Fruit fly (Drosophila melanogaster) whole organism, embryonic: ENCODE measurements around the gene Ppt1.

Experiments
- Abd-B ChIP-seq: fragments of 200-800 bp; sonication (Bioruptor generic); optimal IDR thresholded peaks from 2 replicates; lab custom pipeline; 2018; ENCODE audit warnings: missing biosample characterization, mild to moderate bottlenecking, missing genetic modification characterization, moderate library complexity
- BtbVII ChIP-seq: fragments of 200-800 bp; sonication (Bioruptor generic); optimal IDR thresholded peaks from 3 replicates; lab custom pipeline; 2017; ENCODE audit warnings: missing biosample characterization, mild to moderate bottlenecking, missing genetic modification characterization
- CG10543 ChIP-seq: fragments of 200-800 bp; sonication (Bioruptor generic); optimal IDR thresholded peaks from 3 replicates; lab custom pipeline; 2017; ENCODE audit warnings: missing biosample characterization, mild to moderate bottlenecking, missing genetic modification characterization, moderate library complexity
- CG12659 ChIP-seq: fragments of 200-800 bp; sonication (Bioruptor generic); optimal IDR thresholded peaks from 3 replicates; lab custom pipeline; 2017; ENCODE audit warnings: mild to moderate bottlenecking, missing biosample characterization, missing genetic modification reagents, missing genetic modification characterization
- CG13424 ChIP-seq: fragments of 200-800 bp; sonication (Bioruptor generic); optimal IDR thresholded peaks from 2 replicates; lab custom pipeline; 2019; ENCODE audit warnings: missing biosample characterization, mild to moderate bottlenecking, missing genetic modification characterization, moderate library complexity
- CG17361 ChIP-seq: fragments of 200-800 bp; sonication (Bioruptor generic); IDR thresholded peaks from 3 replicates; pipeline ENCODE4 v1.3.6; 2022; ENCODE audit warnings: missing biosample characterization, missing genetic modification characterization
- CG18011 ChIP-seq: fragments of 200-800 bp; sonication (Bioruptor generic); optimal IDR thresholded peaks from 2 replicates; lab custom pipeline; 2017; ENCODE audit warnings: missing biosample characterization, missing genetic modification characterization, mild to moderate bottlenecking, moderate library complexity, missing genotype
- CG30020 ChIP-seq: fragments of 200-800 bp; optimal IDR thresholded peaks from 2 replicates; lab custom pipeline; 2019; ENCODE audit warnings: missing biosample characterization, mild to moderate bottlenecking, missing genetic modification characterization, moderate library complexity
- CG30431 ChIP-seq: fragments of 200-800 bp; sonication (Bioruptor generic); optimal IDR thresholded peaks from 2 replicates; lab custom pipeline; 2017; ENCODE audit warnings: missing biosample characterization, missing genetic modification characterization
- CG3163 ChIP-seq: fragments of 200-800 bp; sonication (Bioruptor generic); optimal IDR thresholded peaks from 3 replicates; lab custom pipeline; 2016; ENCODE audit warnings: missing biosample characterization, missing genetic modification characterization
- CG32532 ChIP-seq: fragments of 200-800 bp; sonication (Bioruptor generic); IDR thresholded peaks from 2 replicates; pipeline ENCODE4 v1.3.6; 2022; ENCODE audit warnings: missing biosample characterization, missing genetic modification characterization
- CG34422 ChIP-seq: fragments of 200-800 bp; sonication (Bioruptor generic); IDR thresholded peaks from 3 replicates; pipeline ENCODE4 v1.3.6; 2022; ENCODE audit warnings: missing biosample characterization, missing genetic modification characterization
- CG3838 ChIP-seq: fragments of 200-800 bp; sonication (Bioruptor generic); optimal IDR thresholded peaks from 3 replicates; lab custom pipeline; 2016; ENCODE audit warnings: missing biosample characterization, missing genetic modification characterization
- CG4820 ChIP-seq: fragments of 200-800 bp; sonication (Bioruptor generic); optimal IDR thresholded peaks from 3 replicates; lab custom pipeline; 2016; ENCODE audit warnings: missing biosample characterization, missing genetic modification characterization
- CG6689 ChIP-seq: fragments of 200-800 bp; sonication (Bioruptor generic); IDR thresholded peaks from 2 replicates; pipeline ENCODE4 v1.3.6; 2022; ENCODE audit warnings: missing biosample characterization, missing genetic modification characterization
- CG6791 ChIP-seq: fragments of 200-800 bp; sonication (Bioruptor generic); IDR thresholded peaks from 3 replicates; pipeline ENCODE4 v1.3.6; 2022; ENCODE audit warnings: missing biosample characterization, missing genetic modification characterization; ENCODE audit not compliant: partially characterized antibody
- CG7556 ChIP-seq: fragments of 200-800 bp; sonication (Bioruptor generic); optimal IDR thresholded peaks from 2 replicates; lab custom pipeline; 2017; ENCODE audit warnings: missing biosample characterization, mild to moderate bottlenecking, missing genetic modification characterization
- CG7987 ChIP-seq: fragments of 200-800 bp; sonication (Bioruptor generic); optimal IDR thresholded peaks from 2 replicates; lab custom pipeline; 2018; ENCODE audit warnings: missing biosample characterization, mild to moderate bottlenecking, missing genetic modification characterization, moderate library complexity
- CG8478 ChIP-seq: fragments of >200 bp; optimal IDR thresholded peaks from 2 replicates; lab custom pipeline; 2018
- CoRest ChIP-seq: fragments of 200-800 bp; sonication (Bioruptor generic); optimal IDR thresholded peaks from 3 replicates; lab custom pipeline; 2018; ENCODE audit warnings: missing biosample characterization, mild to moderate bottlenecking, missing genetic modification characterization, moderate library complexity
- CrebB ChIP-seq: fragments of 200-800 bp; sonication (Bioruptor generic); optimal IDR thresholded peaks from 3 replicates; lab custom pipeline; 2018; ENCODE audit warnings: missing biosample characterization, mild to moderate bottlenecking, missing genetic modification characterization
- Eip74EF ChIP-seq, 2 experiments: fragments of 200-800 bp in 1 of 2; fragments of >200 bp in 1 of 2; sonication (Bioruptor generic) in 1 of 2; optimal IDR thresholded peaks; 2 replicates each; lab custom pipeline; 2017 to 2019; ENCODE audit warnings: missing biosample characterization in 2 of 2, missing genetic modification characterization in 2 of 2, mild to moderate bottlenecking in 1 of 2, moderate library complexity in 1 of 2
- H15 ChIP-seq: fragments of 200-800 bp; sonication (Bioruptor generic); IDR thresholded peaks from 3 replicates; pipeline ENCODE4 v1.3.6; 2022; ENCODE audit warnings: missing biosample characterization, missing genetic modification characterization
- Hand ChIP-seq: fragments of 200-800 bp; sonication (Bioruptor generic); optimal IDR thresholded peaks from 2 replicates; lab custom pipeline; 2017; ENCODE audit warnings: mild to moderate bottlenecking, missing biosample characterization, missing genetic modification reagents, missing genetic modification characterization
- Hr39 ChIP-seq: fragments of >200 bp; optimal IDR thresholded peaks from 2 replicates; lab custom pipeline; 2017
- Lim3 ChIP-seq: fragments of 200-800 bp; sonication (Bioruptor generic); IDR thresholded peaks from 2 replicates; pipeline ENCODE4 v1.3.6; 2022; ENCODE audit warnings: missing biosample characterization, missing genetic modification characterization
- Mad ChIP-seq: fragments of 200-800 bp; sonication (Bioruptor generic); optimal IDR thresholded peaks from 2 replicates; lab custom pipeline; 2016; ENCODE audit warnings: missing biosample characterization, missing genetic modification characterization
- Mes4 ChIP-seq: fragments of 200-800 bp; sonication (Bioruptor generic); optimal IDR thresholded peaks from 2 replicates; lab custom pipeline; 2016; ENCODE audit warnings: missing biosample characterization, missing genetic modification characterization
- Nf-YA ChIP-seq: fragments of 200-800 bp; sonication (Bioruptor generic); IDR thresholded peaks from 2 replicates; pipeline ENCODE4 v1.3.6; 2022; ENCODE audit warnings: missing biosample characterization, missing genetic modification characterization
- Oli ChIP-seq: fragments of 200-800 bp; sonication (Bioruptor generic); optimal IDR thresholded peaks from 2 replicates; lab custom pipeline; 2018; ENCODE audit warnings: missing biosample characterization, mild to moderate bottlenecking, missing genetic modification characterization, moderate library complexity
- PHDP ChIP-seq: fragments of 200-800 bp; sonication (Bioruptor generic); optimal IDR thresholded peaks from 3 replicates; lab custom pipeline; 2018; ENCODE audit warnings: missing biosample characterization, mild to moderate bottlenecking, missing genetic modification characterization, moderate library complexity
- Sox102F ChIP-seq: fragments of 200-800 bp; sonication (Bioruptor generic); optimal IDR thresholded peaks from 2 replicates; lab custom pipeline; 2018; ENCODE audit warnings: missing biosample characterization, mild to moderate bottlenecking, missing genetic modification characterization, moderate library complexity
- ab ChIP-seq: fragments of 200-800 bp; sonication (Bioruptor generic); optimal IDR thresholded peaks from 2 replicates; lab custom pipeline; 2016; ENCODE audit warnings: missing biosample characterization, missing genetic modification characterization
- az2 ChIP-seq: fragments of 200-800 bp; sonication (Bioruptor generic); optimal IDR thresholded peaks from 3 replicates; lab custom pipeline; 2016; ENCODE audit warnings: missing biosample characterization, missing genetic modification characterization
- cas ChIP-seq: fragments of 200-800 bp; sonication (Bioruptor generic); IDR thresholded peaks from 2 replicates; pipeline ENCODE4 v1.3.6; 2022; ENCODE audit warnings: missing biosample characterization, missing genetic modification characterization
- chif ChIP-seq, 2 experiments: fragments of 200-800 bp; sonication (Bioruptor generic); optimal IDR thresholded peaks; 3 replicates each; lab custom pipeline; 2016; ENCODE audit warnings: missing biosample characterization in 2 of 2, missing genetic modification characterization in 2 of 2
- dmrt99B ChIP-seq: fragments of 200-800 bp; sonication (Bioruptor generic); optimal IDR thresholded peaks from 2 replicates; lab custom pipeline; 2018; ENCODE audit warnings: missing biosample characterization, mild to moderate bottlenecking, missing genetic modification characterization, moderate library complexity
- dpn ChIP-seq, 2 experiments: fragments of 200-800 bp; sonication (Bioruptor generic); optimal IDR thresholded peaks; 3 replicates each; lab custom pipeline; 2016; ENCODE audit warnings: missing biosample characterization in 2 of 2, missing genetic modification characterization in 2 of 2
- en ChIP-seq: fragments of 200-800 bp; sonication (Bioruptor generic); optimal IDR thresholded peaks from 2 replicates; lab custom pipeline; 2016; ENCODE audit warnings: missing biosample characterization, missing genetic modification characterization
- esg ChIP-seq: fragments of 200-800 bp; sonication (Bioruptor generic); conservative IDR thresholded peaks from 2 replicates; pipeline ENCODE4 v1.3.6; 2022; ENCODE audit warnings: missing biosample characterization, missing genetic modification characterization
- eyg ChIP-seq: fragments of 200-800 bp; sonication (Bioruptor generic); optimal IDR thresholded peaks from 3 replicates; lab custom pipeline; 2016; ENCODE audit warnings: missing biosample characterization, missing genetic modification characterization
- gcm ChIP-seq: fragments of 200-800 bp; sonication (Bioruptor generic); optimal IDR thresholded peaks from 2 replicates; lab custom pipeline; 2019; ENCODE audit warnings: missing biosample characterization, mild to moderate bottlenecking, missing genetic modification characterization, moderate library complexity
- gem ChIP-seq: fragments of 200-800 bp; sonication (Bioruptor generic); optimal IDR thresholded peaks from 2 replicates; lab custom pipeline; 2019; ENCODE audit warnings: missing biosample characterization, mild to moderate bottlenecking, missing genetic modification characterization, moderate library complexity
- grn ChIP-seq: fragments of 200-800 bp; sonication (Bioruptor generic); optimal IDR thresholded peaks from 3 replicates; lab custom pipeline; 2017; ENCODE audit warnings: missing biosample characterization, missing genetic modification characterization
- gt ChIP-seq: fragments of 200-800 bp; sonication (Bioruptor generic); IDR thresholded peaks from 2 replicates; pipeline ENCODE4 v1.3.6; 2022; ENCODE audit warnings: missing biosample characterization, missing genetic modification characterization
- ind ChIP-seq: fragments of 200-800 bp; sonication (Bioruptor generic); optimal IDR thresholded peaks from 3 replicates; lab custom pipeline; 2016; ENCODE audit warnings: missing biosample characterization, missing genetic modification characterization
- knrl ChIP-seq: fragments of 200-800 bp; sonication (Bioruptor generic); IDR thresholded peaks from 3 replicates; pipeline ENCODE4 v1.3.6; 2022; ENCODE audit warnings: missing biosample characterization, missing genetic modification characterization; ENCODE audit not compliant: partially characterized antibody
- lbe ChIP-seq: fragments of 200-800 bp; sonication (Bioruptor generic); optimal IDR thresholded peaks from 2 replicates; lab custom pipeline; 2016; ENCODE audit warnings: missing biosample characterization, mild to moderate bottlenecking, missing genetic modification characterization
- p53 ChIP-seq: fragments of 200-800 bp; sonication (Bioruptor generic); optimal IDR thresholded peaks from 2 replicates; lab custom pipeline; 2016; ENCODE audit warnings: missing biosample characterization, missing genetic modification characterization
- stc ChIP-seq: fragments of 200-800 bp; sonication (Bioruptor generic); IDR thresholded peaks from 2 replicates; pipeline ENCODE4 v1.3.6; 2022; ENCODE audit warnings: missing biosample characterization, missing genetic modification characterization
- tup ChIP-seq: fragments of 200-800 bp; sonication (Bioruptor generic); optimal IDR thresholded peaks from 2 replicates; lab custom pipeline; 2016; ENCODE audit warnings: missing biosample characterization, mild to moderate bottlenecking, missing genetic modification characterization, moderate library complexity
- yki ChIP-seq: fragments of >200 bp; optimal IDR thresholded peaks from 3 replicates; lab custom pipeline; 2018

The Ppt1 gene

DNA sequence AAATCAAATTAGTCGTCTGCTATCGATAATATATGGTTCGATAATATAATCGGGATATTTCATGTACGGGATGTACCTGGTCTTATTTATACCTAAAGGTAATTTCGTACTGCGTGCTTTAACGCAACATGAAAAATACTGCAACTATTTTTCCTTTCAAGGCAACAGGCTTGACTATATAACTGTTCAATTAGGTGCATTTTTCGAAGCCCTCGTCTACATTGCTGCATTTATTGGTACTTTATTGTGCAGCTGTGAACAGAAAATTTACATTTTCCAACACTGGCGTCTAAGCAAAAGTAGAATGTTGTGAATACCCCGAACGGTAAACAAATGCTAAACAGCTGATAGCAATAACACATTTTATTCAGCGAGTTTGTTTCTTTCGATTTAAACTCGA is at the start of gene Ppt1, which contains the start of gene Ogg1:
Ppt1 (minus strand) TSS at position 225 of the 400 bp plus-strand sequence.
Ogg1 (plus strand) TSS at position 325 of the 400 bp plus-strand sequence.
- peak; percentile 53; the same call in 1 of the 3 replicates for TF ChIP-seq CG34422 (GFP tag; lab: Robert Waterston, UW)
- TF ChIP-seq CG10543 (GFP tag; lab: Kevin White, UChicago), result peak; percentile 33
- no peak for TF ChIP-seq yki (lab: Kevin White, UChicago)
- peak; percentile 57 for TF ChIP-seq CG13424 (tag; lab: Kevin White, UChicago)
- no peak for TF ChIP-seq Hr39 (lab: Kevin White, UChicago)
- no peak for TF ChIP-seq grn (GFP tag; lab: Kevin White, UChicago)
- no peak for TF ChIP-seq CG30431
- TF ChIP-seq ind (GFP tag; lab: Kevin White, UChicago), result peak; percentile 65
- peak; percentile 65 for TF ChIP-seq CoRest
- peak; percentile 34 for TF ChIP-seq lbe (GFP tag; lab: Kevin White, UChicago)
- TF ChIP-seq Eip74EF (GFP tag; optimal IDR thresholded peaks at IDR 0.05; lab: Kevin White, UChicago), result no peak
- TF ChIP-seq CG6791 (GFP tag; lab: Robert Waterston, UW), result peak; percentile 38; the same call in 1 of the 3 replicates
- no peak for TF ChIP-seq Abd-B
- TF ChIP-seq esg, result 0 out of 2 replicates have a peak, but pooled peaks have one; percentile 14
- TF ChIP-seq gcm (GFP tag; lab: Kevin White, UChicago), result peak; percentile 10
- TF ChIP-seq knrl (GFP tag; lab: Robert Waterston, UW), result peak; percentile 44; the same call in 2 of the 3 replicates
- peak; percentile 60 for TF ChIP-seq gem (tag; lab: Kevin White, UChicago)
- no peak for TF ChIP-seq CG8478 (lab: Kevin White, UChicago)
- no peak for TF ChIP-seq CG7987 (GFP tag; lab: Kevin White, UChicago)
- peak; percentile 39 for TF ChIP-seq Sox102F (GFP tag; lab: Kevin White, UChicago)
- TF ChIP-seq dpn (GFP tag; optimal IDR thresholded peaks at IDR 0.05; lab: Kevin White, UChicago), result peak; percentile 68 to 72
- peak; percentile 3 for TF ChIP-seq CrebB (tag; lab: Kevin White, UChicago)
- TF ChIP-seq Oli, result peak; percentile 14
- TF ChIP-seq ab, result no peak
- no peak for TF ChIP-seq CG3838
- TF ChIP-seq CG17361 (GFP tag; lab: Robert Waterston, UW), result peak; percentile 37; the same call in 1 of the 3 replicates
- peak; percentile 17 for TF ChIP-seq Mes4 (GFP tag; lab: Kevin White, UChicago)
- TF ChIP-seq cas, result no peak
- TF ChIP-seq Mad (GFP tag; lab: Kevin White, UChicago), result peak; percentile 24
- no peak for TF ChIP-seq tup (GFP tag; lab: Kevin White, UChicago)
- no peak for TF ChIP-seq Hand (GFP tag; lab: Kevin White, UChicago)
- TF ChIP-seq CG3163, result peak; percentile 47
- no peak for TF ChIP-seq BtbVII (GFP tag; lab: Kevin White, UChicago)
- TF ChIP-seq CG12659 (GFP tag; lab: Kevin White, UChicago), result peak; percentile 39
- no peak for TF ChIP-seq H15 (GFP tag; lab: Robert Waterston, UW)
- TF ChIP-seq CG30020 (tag; lab: Kevin White, UChicago), result peak; percentile 50
- no peak for TF ChIP-seq Lim3 (GFP tag; lab: Robert Waterston, UW)
- peak; percentile 16 for TF ChIP-seq eyg (GFP tag; lab: Kevin White, UChicago)
- peak; percentile 43 for TF ChIP-seq CG4820 (GFP tag; lab: Kevin White, UChicago)
- TF ChIP-seq p53, result peak; percentile 16
- TF ChIP-seq stc, result no peak
- peak; percentile 42 for TF ChIP-seq CG6689 (GFP tag; lab: Robert Waterston, UW)
- peak; percentile 27 for TF ChIP-seq dmrt99B
- TF ChIP-seq en (GFP tag; lab: Kevin White, UChicago), result peak; percentile 53
- peak; percentile 56 for TF ChIP-seq CG32532
- no peak for TF ChIP-seq gt (GFP tag; lab: Robert Waterston, UW)
- TF ChIP-seq CG18011 (GFP tag; lab: Kevin White, UChicago), result peak; percentile 42
- peak in 1 of 2 experiments; percentile 47 for TF ChIP-seq chif (GFP tag; optimal IDR thresholded peaks at IDR 0.05; lab: Kevin White, UChicago)
- TF ChIP-seq az2 (GFP tag; lab: Kevin White, UChicago), result peak; percentile 46
- TF ChIP-seq Nf-YA (GFP tag; lab: Robert Waterston, UW), result no peak
- TF ChIP-seq CG7556 (GFP tag; lab: Kevin White, UChicago), result peak; percentile 11
- TF ChIP-seq PHDP (tag; lab: Kevin White, UChicago), result peak; percentile 13
